Worm (Caenorhabditis elegans) whole organism, late embryonic: Measurements from ENCODE around the gene coh-3.
A peak's percentile ranks its signal among the peaks of the same experiment; 100 is the strongest.

Source experiments
- K02D7.2 ChIP-seq: sonication (generic microtip); optimal IDR thresholded peaks from 2 replicates; lab custom pipeline; 2017; ENCODE audit warnings: mild to moderate bottlenecking, missing genetic modification characterization, missing compliant biosample characterization
- K09A11.1 ChIP-seq: sonication (generic microtip); optimal IDR thresholded peaks from 2 replicates; lab custom pipeline; 2017; ENCODE audit warnings: antibody characterized with exemption, mild to moderate bottlenecking, missing genetic modification characterization, missing compliant biosample characterization; ENCODE audit not compliant: insufficient read depth
- ahr-1 ChIP-seq: sonication (generic microtip); optimal IDR thresholded peaks from 2 replicates; lab custom pipeline; 2016; ENCODE audit warnings: missing genetic modification characterization, missing compliant biosample characterization
- ceh-19 ChIP-seq: fragments of 200-800 bp; sonication (Bioruptor generic); optimal IDR thresholded peaks from 2 replicates; lab custom pipeline; 2018; ENCODE audit warnings: mild to moderate bottlenecking, missing genetic modification characterization, missing compliant biosample characterization
- ceh-22 ChIP-seq: sonication (generic microtip); optimal IDR thresholded peaks from 2 replicates; lab custom pipeline; 2017; ENCODE audit warnings: missing biosample characterization, missing genetic modification characterization
- ceh-30 ChIP-seq: fragments of 150-350 bp; optimal IDR thresholded peaks from 2 replicates; lab custom pipeline; 2014; ENCODE audit warnings: missing biosample characterization, missing genetic modification characterization
- ceh-31 ChIP-seq: sonication (generic microtip); optimal IDR thresholded peaks from 2 replicates; lab custom pipeline; 2016; ENCODE audit warnings: missing genetic modification characterization, missing compliant biosample characterization
- ceh-34 ChIP-seq: sonication (generic microtip); optimal IDR thresholded peaks from 2 replicates; lab custom pipeline; 2016; ENCODE audit warnings: mild to moderate bottlenecking, missing genetic modification characterization, missing compliant biosample characterization
- ceh-48 ChIP-seq: sonication (generic microtip); optimal IDR thresholded peaks from 2 replicates; lab custom pipeline; 2016; ENCODE audit warnings: missing genetic modification characterization, inconsistent platforms, missing compliant biosample characterization
- ceh-6 ChIP-seq: fragments of 200-800 bp; sonication (Bioruptor generic); optimal IDR thresholded peaks from 2 replicates; lab custom pipeline; 2018; ENCODE audit warnings: mild to moderate bottlenecking, missing genetic modification characterization, missing compliant biosample characterization
- dve-1 ChIP-seq: sonication (generic microtip); optimal IDR thresholded peaks from 2 replicates; lab custom pipeline; 2017; ENCODE audit warnings: antibody characterized with exemption, mild to moderate bottlenecking, missing genetic modification characterization, missing compliant biosample characterization
- elt-2 ChIP-seq: sonication (generic microtip); optimal IDR thresholded peaks from 2 replicates; lab custom pipeline; 2016; ENCODE audit warnings: missing genetic modification reagents, missing genetic modification characterization, missing compliant biosample characterization
- elt-4 ChIP-seq: sonication (generic microtip); optimal IDR thresholded peaks from 2 replicates; lab custom pipeline; 2016; ENCODE audit warnings: missing genetic modification characterization, missing compliant biosample characterization
- eyg-1 ChIP-seq: sonication (generic microtip); optimal IDR thresholded peaks from 2 replicates; lab custom pipeline; 2016; ENCODE audit warnings: missing genotype, missing genetic modification characterization, missing compliant biosample characterization
- hlh-30 ChIP-seq: sonication (generic microtip); optimal IDR thresholded peaks from 2 replicates; lab custom pipeline; 2017; ENCODE audit warnings: antibody characterized with exemption, missing genetic modification characterization, missing compliant biosample characterization; ENCODE audit not compliant: insufficient read depth
- lin-11 ChIP-seq: fragments of 200-800 bp; sonication (Bioruptor generic); optimal IDR thresholded peaks from 2 replicates; lab custom pipeline; 2018; ENCODE audit warnings: mild to moderate bottlenecking, missing genetic modification characterization, missing compliant biosample characterization
- mec-3 ChIP-seq: sonication (generic microtip); optimal IDR thresholded peaks from 2 replicates; lab custom pipeline; 2016; ENCODE audit warnings: borderline replicate concordance, missing genetic modification characterization, missing compliant biosample characterization
- nfya-1 ChIP-seq: sonication (generic microtip); optimal IDR thresholded peaks from 2 replicates; lab custom pipeline; 2017; ENCODE audit warnings: missing genetic modification characterization, mild to moderate bottlenecking, missing compliant biosample characterization, antibody characterized with exemption, moderate library complexity
- nhr-232 ChIP-seq: sonication (generic microtip); optimal IDR thresholded peaks from 2 replicates; lab custom pipeline; 2016; ENCODE audit warnings: missing genetic modification characterization, missing compliant biosample characterization
- pax-1 ChIP-seq: fragments of 150-350 bp; optimal IDR thresholded peaks from 2 replicates; lab custom pipeline; 2014; ENCODE audit warnings: missing biosample characterization, missing genetic modification characterization
- pha-2 ChIP-seq: sonication (generic microtip); optimal IDR thresholded peaks from 2 replicates; lab custom pipeline; 2017; ENCODE audit warnings: mild to moderate bottlenecking, missing genetic modification characterization, missing compliant biosample characterization
- pqm-1 ChIP-seq: sonication (generic microtip); optimal IDR thresholded peaks from 2 replicates; lab custom pipeline; 2016; ENCODE audit warnings: missing genetic modification characterization, missing compliant biosample characterization
- pros-1 ChIP-seq: fragments of 150-350 bp; optimal IDR thresholded peaks from 2 replicates; lab custom pipeline; 2014; ENCODE audit warnings: missing biosample characterization, missing genetic modification reagents, missing genetic modification characterization
- ref-2 ChIP-seq: sonication (generic microtip); optimal IDR thresholded peaks from 2 replicates; lab custom pipeline; 2016; ENCODE audit warnings: missing genetic modification characterization, missing compliant biosample characterization
- sdc-2 ChIP-seq: sonication (generic microtip); optimal IDR thresholded peaks from 2 replicates; lab custom pipeline; 2016; ENCODE audit warnings: missing genotype, missing genetic modification characterization, missing compliant biosample characterization
- syd-9 ChIP-seq: sonication (generic microtip); optimal IDR thresholded peaks from 2 replicates; lab custom pipeline; 2016; ENCODE audit warnings: mild to moderate bottlenecking, missing genetic modification characterization, moderate library complexity, missing compliant biosample characterization
- tbx-2 ChIP-seq: sonication (generic microtip); optimal IDR thresholded peaks from 2 replicates; lab custom pipeline; 2016; ENCODE audit warnings: missing genetic modification characterization, missing compliant biosample characterization
- ttx-3 ChIP-seq: sonication (generic microtip); optimal IDR thresholded peaks from 2 replicates; lab custom pipeline; 2016; ENCODE audit warnings: missing genetic modification reagents, missing genetic modification characterization, missing compliant biosample characterization
- unc-42 ChIP-seq: sonication (generic microtip); optimal IDR thresholded peaks from 2 replicates; lab custom pipeline; 2016; ENCODE audit warnings: missing genotype, missing genetic modification characterization, missing compliant biosample characterization
- zip-5 ChIP-seq: sonication (generic microtip); optimal IDR thresholded peaks from 2 replicates; lab custom pipeline; 2016; ENCODE audit warnings: missing genetic modification characterization, missing compliant biosample characterization

The coh-3 gene

ce11 chrV:14496446-14496845 is 39.2 kb downstream of the coh-3 start:
- TF ChIP-seq unc-42 (tag; lab: Kevin White, UChicago) (peak; percentile 74), nhr-232 (tag; lab: Kevin White, UChicago) (no peak), ceh-6 (peak; percentile 40), ceh-31 (tag; lab: Kevin White, UChicago) (peak; percentile 20)

DNA sequence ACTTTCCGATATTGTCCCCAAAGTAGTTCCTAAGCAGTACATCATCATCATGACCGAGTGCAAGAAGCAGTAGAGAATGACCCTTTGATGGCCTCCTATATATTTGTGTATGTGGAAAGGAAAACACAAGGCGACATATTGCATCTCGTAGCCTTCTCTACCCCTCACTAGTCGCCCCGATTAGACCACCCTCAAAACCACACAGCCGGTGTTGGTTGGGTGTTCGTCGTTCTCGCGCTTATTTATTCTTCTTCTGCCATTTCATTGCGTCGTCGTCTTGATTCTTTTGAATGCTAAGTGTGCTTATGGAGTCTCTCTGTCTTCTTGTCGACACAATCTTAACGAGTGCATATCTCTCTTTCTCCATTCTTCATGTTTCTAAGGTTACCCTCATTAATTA is 41.0 kb downstream of the coh-3 start:
- peak; percentile 29 for TF ChIP-seq ceh-31 (tag; lab: Kevin White, UChicago)
- peak; percentile 40 for TF ChIP-seq tbx-2 (tag; lab: Kevin White, UChicago)
- peak; percentile 32 for TF ChIP-seq nfya-1 (tag; lab: Kevin White, UChicago)
- TF ChIP-seq elt-2 (tag; lab: Kevin White, UChicago) = peak; percentile 29
- peak; percentile 18 for TF ChIP-seq ceh-34
- TF ChIP-seq nhr-232 (tag; lab: Kevin White, UChicago) = no peak

- TF ChIP-seq mec-3 (no peak), sdc-2 (tag; lab: Kevin White, UChicago) (no peak), pros-1 (tag; lab: Kevin White, UChicago) (no peak), eyg-1 (tag; lab: Kevin White, UChicago) (no peak), pha-2 (no peak), ceh-22 (tag; lab: Kevin White, UChicago) (no peak), zip-5 (tag; lab: Kevin White, UChicago) (no peak), ttx-3 (tag; lab: Kevin White, UChicago) (no peak), dve-1 (tag; lab: Kevin White, UChicago) (no peak), hlh-30 (tag; lab: Kevin White, UChicago) (no peak), ceh-30 (tag; lab: Kevin White, UChicago) (no peak), ceh-48 (tag; lab: Kevin White, UChicago) (no peak), ref-2 (no peak)
These were observed 42.0 kb downstream of the coh-3 start for ce11 chrV:14499074-14499864.

DNA sequence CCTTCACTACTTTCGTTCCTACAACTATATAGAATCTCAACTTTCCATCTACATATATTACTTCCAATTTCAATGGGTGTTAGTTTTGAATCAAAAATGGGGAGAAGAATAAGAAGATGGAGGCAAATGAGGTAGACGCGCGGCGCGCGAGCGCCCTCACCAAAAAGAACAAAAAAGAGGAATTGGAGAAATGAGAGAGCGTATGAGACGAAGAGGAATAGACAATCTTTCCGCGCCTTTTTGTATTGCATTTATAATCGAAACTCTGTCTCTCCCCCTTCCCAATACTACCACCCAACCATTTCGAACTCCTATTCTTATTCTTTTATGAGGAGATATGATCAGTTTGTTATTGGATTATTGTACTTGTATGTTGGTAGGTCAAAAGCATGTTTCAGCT is 43.3 kb downstream of the coh-3 start:
- TF ChIP-seq ahr-1 (no peak), ceh-31 (tag; lab: Kevin White, UChicago) (peak; percentile 15)

DNA sequence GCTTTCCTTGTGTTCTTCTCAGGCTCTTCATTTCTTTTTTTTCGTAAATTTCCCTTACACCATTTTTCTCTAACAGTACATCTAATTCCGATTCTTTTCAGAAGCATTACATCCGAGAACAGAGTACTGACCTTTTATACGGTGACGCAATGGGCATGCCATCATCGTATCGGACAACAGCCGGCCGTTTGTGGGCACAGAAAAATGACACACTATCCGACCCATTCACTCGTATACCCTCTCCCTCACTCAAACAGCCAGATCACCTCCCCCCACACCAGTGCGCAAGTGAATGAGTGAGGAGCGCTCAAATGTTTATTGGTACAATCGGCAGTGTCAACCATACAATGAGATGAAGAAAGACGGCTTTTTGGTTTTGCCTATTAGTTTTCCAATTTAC is 43.9 kb downstream of the coh-3 start, which contains the start of gene R02D5.24:
Gene R02D5.24, plus strand, starts transcription at position 205 of the 400 bp plus-strand sequence.
- TF ChIP-seq tbx-2 (tag; lab: Kevin White, UChicago) (peak; percentile 8), ref-2 (peak; percentile 34), syd-9 (tag; lab: Kevin White, UChicago) (peak; percentile 8), ceh-19 (GFP tag; lab: Kevin White, UChicago) (peak; percentile 15), K09A11.1 (tag; lab: Kevin White, UChicago) (no peak), elt-4 (tag; lab: Kevin White, UChicago) (no peak), elt-2 (tag; lab: Kevin White, UChicago) (peak; percentile 31), pax-1 (tag; lab: Kevin White, UChicago) (no peak), ceh-22 (tag; lab: Kevin White, UChicago) (peak; percentile 8), K02D7.2 (tag; lab: Kevin White, UChicago) (no peak), lin-11 (tag; lab: Kevin White, UChicago) (no peak)

DNA sequence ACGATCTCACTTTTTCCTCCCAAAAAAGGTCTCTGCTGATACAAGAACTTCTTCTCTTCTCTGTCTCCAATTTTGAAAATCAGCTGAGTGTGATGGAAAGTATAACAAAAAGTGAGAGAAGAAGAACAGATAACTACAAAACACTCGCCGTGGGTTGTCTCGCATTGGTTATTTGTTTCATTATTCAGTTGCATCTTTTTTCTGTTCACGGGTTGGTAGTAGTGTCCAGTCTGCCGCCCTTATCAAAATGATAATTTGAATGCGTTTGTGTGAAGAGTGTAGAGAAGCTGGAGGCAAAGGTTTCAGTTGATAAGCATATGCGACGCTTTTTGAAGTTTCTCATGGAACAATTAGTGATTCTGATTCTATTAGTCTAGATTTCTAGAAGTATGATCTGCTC is 45.8 kb downstream of the coh-3 start:
- peak; percentile 47 for TF ChIP-seq elt-2 (tag; lab: Kevin White, UChicago)
- no peak for TF ChIP-seq pqm-1 (tag; lab: Kevin White, UChicago)
